Fruit fly (Drosophila melanogaster) whole organism, embryonic: ENCODE results near the gene CG14339.

Experiments used
- CG10147 ChIP-seq: fragments of 200-800 bp; sonication (Bioruptor generic); optimal IDR thresholded peaks from 2 replicates; lab custom pipeline; 2019; ENCODE audit warnings: missing biosample characterization, mild to moderate bottlenecking, missing genetic modification characterization, moderate library complexity
- CG10274 ChIP-seq: fragments of 200-800 bp; sonication (Bioruptor generic); optimal IDR thresholded peaks from 3 replicates; lab custom pipeline; 2017; ENCODE audit warnings: missing biosample characterization, mild to moderate bottlenecking, missing genetic modification characterization
- CG11696 ChIP-seq: fragments of 200-800 bp; sonication (Bioruptor generic); IDR thresholded peaks from 2 replicates; pipeline ENCODE4 v1.3.6; 2022; ENCODE audit warnings: missing biosample characterization, missing genetic modification characterization
- CG13894 ChIP-seq: fragments of 200-800 bp; sonication (Bioruptor generic); optimal IDR thresholded peaks from 3 replicates; lab custom pipeline; 2018; ENCODE audit warnings: missing biosample characterization, mild to moderate bottlenecking, missing genetic modification characterization, moderate library complexity
- CG14965 ChIP-seq: fragments of 200-800 bp; sonication (Bioruptor generic); optimal IDR thresholded peaks from 2 replicates; lab custom pipeline; 2016; ENCODE audit warnings: missing biosample characterization, missing genetic modification characterization, borderline replicate concordance
- CG16779 ChIP-seq: fragments of 200-800 bp; sonication (Bioruptor generic); IDR thresholded peaks from 2 replicates; pipeline ENCODE4 v1.3.6; 2022; ENCODE audit warnings: missing biosample characterization, missing genetic modification characterization
- CG16813 ChIP-seq: fragments of 200-800 bp; sonication (Bioruptor generic); IDR thresholded peaks from 3 replicates; pipeline ENCODE4 v1.3.6; 2022; ENCODE audit warnings: missing biosample characterization, missing genetic modification characterization; ENCODE audit not compliant: partially characterized antibody
- CG2116 ChIP-seq: fragments of 200-800 bp; sonication (Bioruptor generic); optimal IDR thresholded peaks from 3 replicates; lab custom pipeline; 2018; ENCODE audit warnings: missing biosample characterization, mild to moderate bottlenecking, missing genetic modification characterization
- CG2712 ChIP-seq: fragments of 200-800 bp; optimal IDR thresholded peaks from 3 replicates; lab custom pipeline; 2019; ENCODE audit warnings: missing biosample characterization, mild to moderate bottlenecking, missing genetic modification characterization, moderate library complexity
- CG2875 ChIP-seq: fragments of 200-800 bp; sonication (Bioruptor generic); optimal IDR thresholded peaks from 2 replicates; lab custom pipeline; 2017; ENCODE audit warnings: missing biosample characterization, mild to moderate bottlenecking, missing genetic modification characterization, missing genetic modification reagents
- CG4404 ChIP-seq: fragments of 200-800 bp; sonication (Bioruptor generic); IDR thresholded peaks from 2 replicates; pipeline ENCODE4 v1.3.6; 2022; ENCODE audit warnings: missing biosample characterization, missing genetic modification characterization
- CG4854 ChIP-seq: fragments of 200-800 bp; sonication (Bioruptor generic); optimal IDR thresholded peaks from 2 replicates; lab custom pipeline; 2016; ENCODE audit warnings: missing biosample characterization, missing genetic modification characterization, inconsistent platforms
- CG5245 ChIP-seq: fragments of 200-800 bp; sonication (Bioruptor generic); optimal IDR thresholded peaks from 3 replicates; lab custom pipeline; 2016; ENCODE audit warnings: missing biosample characterization, missing genetic modification characterization
- CG5953 ChIP-seq: fragments of 200-800 bp; sonication (Bioruptor generic); IDR thresholded peaks from 2 replicates; pipeline ENCODE4 v1.3.6; 2022; ENCODE audit warnings: missing biosample characterization, missing genetic modification characterization
- CG6272 ChIP-seq: fragments of 200-800 bp; sonication (Bioruptor generic); IDR thresholded peaks from 2 replicates; pipeline ENCODE4 v1.3.6; 2022; ENCODE audit warnings: missing biosample characterization, missing genetic modification characterization
- CG7745 ChIP-seq: fragments of 200-800 bp; sonication (Bioruptor generic); optimal IDR thresholded peaks from 2 replicates; lab custom pipeline; 2018; ENCODE audit warnings: missing biosample characterization, mild to moderate bottlenecking, missing genetic modification characterization, moderate library complexity
- CG8281 ChIP-seq: fragments of 200-800 bp; sonication (Bioruptor generic); optimal IDR thresholded peaks from 2 replicates; lab custom pipeline; 2018; ENCODE audit warnings: missing biosample characterization, mild to moderate bottlenecking, missing genetic modification characterization, moderate library complexity
- CHES-1-like ChIP-seq: fragments of 200-800 bp; sonication (Bioruptor generic); optimal IDR thresholded peaks from 2 replicates; lab custom pipeline; 2016; ENCODE audit warnings: missing biosample characterization, missing genetic modification characterization
- Dfd ChIP-seq, 2 experiments: fragments of >200 bp; optimal IDR thresholded peaks; 2 replicates each; lab custom pipeline; 2017; ENCODE audit warnings: missing biosample characterization in 2 of 2, missing genetic modification characterization in 2 of 2
- Doc3 ChIP-seq: fragments of 200-800 bp; sonication (Bioruptor generic); IDR thresholded peaks from 3 replicates; pipeline ENCODE4 v1.3.6; 2022; ENCODE audit warnings: missing biosample characterization, missing genetic modification characterization; ENCODE audit not compliant: partially characterized antibody
- E2f2 ChIP-seq: fragments of 200-800 bp; sonication (Bioruptor generic); IDR thresholded peaks from 2 replicates; pipeline ENCODE4 v1.3.6; 2022; ENCODE audit warnings: missing biosample characterization, missing genetic modification characterization
- Gsc ChIP-seq: fragments of 200-800 bp; sonication (Bioruptor generic); IDR thresholded peaks from 2 replicates; pipeline ENCODE4 v1.3.6; 2022; ENCODE audit warnings: missing biosample characterization, missing genetic modification characterization
- HLH3B ChIP-seq: fragments of 200-800 bp; sonication (Bioruptor generic); IDR thresholded peaks from 2 replicates; pipeline ENCODE4 v1.3.6; 2022; ENCODE audit warnings: missing biosample characterization, missing genetic modification characterization
- Jarid2 ChIP-seq: fragments of 200-800 bp; sonication (Bioruptor generic); optimal IDR thresholded peaks from 3 replicates; lab custom pipeline; 2017; ENCODE audit warnings: mild to moderate bottlenecking, missing biosample characterization, missing genetic modification reagents, missing genetic modification characterization
- MTF-1 ChIP-seq: fragments of 200-800 bp; sonication (Bioruptor generic); optimal IDR thresholded peaks from 2 replicates; lab custom pipeline; 2018; ENCODE audit warnings: missing biosample characterization, mild to moderate bottlenecking, missing genetic modification characterization, borderline replicate concordance
- Nf-YB ChIP-seq: fragments of 200-800 bp; sonication (Bioruptor generic); optimal IDR thresholded peaks from 3 replicates; lab custom pipeline; 2019; ENCODE audit warnings: missing biosample characterization, mild to moderate bottlenecking, missing genetic modification characterization, moderate library complexity
- Ravus ChIP-seq: fragments of 200-800 bp; sonication (Bioruptor generic); IDR thresholded peaks from 2 replicates; pipeline ENCODE4 v1.3.6; 2022; ENCODE audit warnings: missing biosample characterization, missing genetic modification characterization
- Xbp1 ChIP-seq: fragments of 200-800 bp; sonication (Bioruptor generic); optimal IDR thresholded peaks from 3 replicates; lab custom pipeline; 2016; ENCODE audit warnings: missing biosample characterization, mild to moderate bottlenecking, missing genetic modification characterization
- cg ChIP-seq: fragments of 200-800 bp; sonication (Bioruptor generic); optimal IDR thresholded peaks from 3 replicates; lab custom pipeline; 2019; ENCODE audit warnings: missing biosample characterization, mild to moderate bottlenecking, missing genetic modification characterization, moderate library complexity
- dmrt11E ChIP-seq: fragments of 200-800 bp; sonication (Bioruptor generic); optimal IDR thresholded peaks from 3 replicates; lab custom pipeline; 2018; ENCODE audit warnings: missing biosample characterization, mild to moderate bottlenecking, missing genetic modification characterization, moderate library complexity
- esg ChIP-seq: fragments of 200-800 bp; sonication (Bioruptor generic); conservative IDR thresholded peaks from 2 replicates; pipeline ENCODE4 v1.3.6; 2022; ENCODE audit warnings: missing biosample characterization, missing genetic modification characterization
- ewg ChIP-seq: fragments of 200-800 bp; sonication (Bioruptor generic); optimal IDR thresholded peaks from 3 replicates; lab custom pipeline; 2017; ENCODE audit warnings: mild to moderate bottlenecking, missing biosample characterization, missing genetic modification reagents, missing genetic modification characterization
- exex ChIP-seq: fragments of 200-800 bp; sonication (Bioruptor generic); optimal IDR thresholded peaks from 4 replicates; lab custom pipeline; 2018; ENCODE audit warnings: missing biosample characterization, mild to moderate bottlenecking, missing genetic modification characterization, moderate library complexity
- gem ChIP-seq: fragments of 200-800 bp; sonication (Bioruptor generic); optimal IDR thresholded peaks from 2 replicates; lab custom pipeline; 2019; ENCODE audit warnings: missing biosample characterization, mild to moderate bottlenecking, missing genetic modification characterization, moderate library complexity
- kay ChIP-seq: fragments of 200-800 bp; sonication (Bioruptor generic); optimal IDR thresholded peaks from 2 replicates; lab custom pipeline; 2016; ENCODE audit warnings: missing biosample characterization, missing genetic modification characterization
- lmd ChIP-seq: fragments of 200-800 bp; sonication (Bioruptor generic); IDR thresholded peaks from 2 replicates; pipeline ENCODE4 v1.3.6; 2022; ENCODE audit warnings: missing biosample characterization, missing genetic modification characterization
- schlank ChIP-seq: fragments of 200-800 bp; sonication (Bioruptor generic); optimal IDR thresholded peaks from 2 replicates; lab custom pipeline; 2018; ENCODE audit warnings: missing biosample characterization, mild to moderate bottlenecking, missing genetic modification characterization
- slp2 ChIP-seq: fragments of 200-800 bp; sonication (Bioruptor generic); optimal IDR thresholded peaks from 2 replicates; lab custom pipeline; 2016; ENCODE audit warnings: missing biosample characterization, missing genetic modification characterization
- vvl ChIP-seq: fragments of 200-800 bp; sonication (Bioruptor generic); IDR thresholded peaks from 2 replicates; pipeline ENCODE4 v1.3.6; 2022; ENCODE audit warnings: missing biosample characterization, missing genetic modification characterization
- zfh2 ChIP-seq: fragments of 200-800 bp; sonication (Bioruptor generic); optimal IDR thresholded peaks from 2 replicates; lab custom pipeline; 2016; ENCODE audit warnings: missing biosample characterization, missing genetic modification characterization

CG14339 gene

dm6 chr2L:1074180-1074864 is 34.0 kb upstream of the CG14339 start (continued):
- peak; percentile 58 for TF ChIP-seq CHES-1-like (GFP tag; lab: Kevin White, UChicago)
- TF ChIP-seq CG13894 (tag; lab: Kevin White, UChicago), result no peak
- TF ChIP-seq cg, result peak; percentile 77
- peak; percentile 88 for TF ChIP-seq vvl (GFP tag; lab: Robert Waterston, UW)
- TF ChIP-seq CG5953 (GFP tag; lab: Robert Waterston, UW), result no peak
- peak; percentile 38 for TF ChIP-seq schlank (tag; lab: Kevin White, UChicago)
- peak; percentile 50; the same call in 1 of the 2 replicates for TF ChIP-seq E2f2 (GFP tag; lab: Robert Waterston, UW)
- TF ChIP-seq CG2116 (GFP tag; lab: Kevin White, UChicago), result peak; percentile 29
- TF ChIP-seq CG11696 (GFP tag; lab: Robert Waterston, UW), result peak; percentile 95
- peak; percentile 6 for TF ChIP-seq zfh2 (GFP tag; lab: Kevin White, UChicago)
- TF ChIP-seq CG4404 (GFP tag; lab: Robert Waterston, UW), result no peak
- peak; percentile 81 for TF ChIP-seq Xbp1 (GFP tag; lab: Kevin White, UChicago)
- no peak for TF ChIP-seq CG16813 (GFP tag; lab: Robert Waterston, UW)
- peak; percentile 67 for TF ChIP-seq Nf-YB (GFP tag; lab: Kevin White, UChicago)
- TF ChIP-seq CG6272 (GFP tag; lab: Robert Waterston, UW), result no peak
- peak; percentile 57 for TF ChIP-seq MTF-1 (GFP tag; lab: Kevin White, UChicago)
- peak; percentile 57 for TF ChIP-seq CG7745
- TF ChIP-seq CG10147 (GFP tag; lab: Kevin White, UChicago), result peak; percentile 51
- peak; percentile 72 for TF ChIP-seq CG5245 (GFP tag; lab: Kevin White, UChicago)
- 0 out of 2 replicates have a peak, but pooled peaks have one; percentile 51 for TF ChIP-seq CG16779
- TF ChIP-seq Gsc (GFP tag; lab: Robert Waterston, UW), result peak; percentile 38; the same call in 1 of the 2 replicates
- TF ChIP-seq Doc3 (GFP tag; lab: Robert Waterston, UW), result no peak
- TF ChIP-seq CG14965 (GFP tag; lab: Kevin White, UChicago), result no peak
- peak; percentile 76 for TF ChIP-seq ewg (GFP tag; lab: Kevin White, UChicago)
- TF ChIP-seq CG4854 (GFP tag; lab: Kevin White, UChicago), result peak; percentile 4
- peak; percentile 0 for TF ChIP-seq exex
- peak; percentile 78 for TF ChIP-seq esg (GFP tag; lab: Robert Waterston, UW)
- peak; percentile 90 for TF ChIP-seq dmrt11E (tag; lab: Kevin White, UChicago)
- TF ChIP-seq Dfd (GFP tag; optimal IDR thresholded peaks at IDR 0.05; lab: Kevin White, UChicago), result no peak
- TF ChIP-seq Jarid2 (GFP tag; lab: Kevin White, UChicago), result peak; percentile 42
- peak; percentile 93 for TF ChIP-seq gem (tag; lab: Kevin White, UChicago)
- peak; percentile 93 for TF ChIP-seq CG2712 (tag; lab: Kevin White, UChicago)
- peak; percentile 79 for TF ChIP-seq lmd (GFP tag; lab: Robert Waterston, UW)
- TF ChIP-seq slp2 (GFP tag; lab: Kevin White, UChicago), result peak; percentile 76
- TF ChIP-seq Ravus (GFP tag; lab: Robert Waterston, UW), result no peak
- peak; percentile 87 for TF ChIP-seq CG2875 (GFP tag; lab: Kevin White, UChicago)
- TF ChIP-seq CG10274 (GFP tag; lab: Kevin White, UChicago), result peak; percentile 31
- TF ChIP-seq HLH3B, result peak; percentile 73
- peak; percentile 61 for TF ChIP-seq kay
- TF ChIP-seq CG8281 (tag; lab: Kevin White, UChicago), result peak; percentile 46
